Fruit fly (Drosophila melanogaster) whole organism, prepupa: ENCODE measurements around the gene bnb.
A peak's percentile ranks its signal among the peaks of the same experiment; 100 is the strongest.

ENCODE experiments used
- CG10631 ChIP-seq: fragments of 200-800 bp; sonication (Bioruptor generic); optimal IDR thresholded peaks from 2 replicates; lab custom pipeline; 2016; ENCODE audit warnings: missing biosample characterization, missing genetic modification characterization
- CG10669 ChIP-seq: fragments of 200-800 bp; sonication (Bioruptor generic); optimal IDR thresholded peaks from 3 replicates; lab custom pipeline; 2018; ENCODE audit warnings: missing biosample characterization, mild to moderate bottlenecking, missing genetic modification characterization, moderate library complexity
- CG11294 ChIP-seq: fragments of 200-800 bp; sonication (Bioruptor generic); IDR thresholded peaks from 2 replicates; pipeline ENCODE4 v1.3.6; 2022; ENCODE audit warnings: missing biosample characterization, missing genetic modification characterization
- CG11762 ChIP-seq: fragments of 200-800 bp; sonication (Bioruptor generic); optimal IDR thresholded peaks from 3 replicates; lab custom pipeline; 2016; ENCODE audit warnings: missing biosample characterization, missing genetic modification characterization; ENCODE audit not compliant: insufficient read depth
- CG15336 ChIP-seq: fragments of 200-800 bp; sonication (Bioruptor generic); IDR thresholded peaks from 2 replicates; pipeline ENCODE4 v1.3.6; 2022; ENCODE audit warnings: missing biosample characterization, missing genetic modification characterization
- CG1621 ChIP-seq: fragments of 200-800 bp; sonication (Bioruptor generic); optimal IDR thresholded peaks from 3 replicates; lab custom pipeline; 2018; ENCODE audit warnings: missing biosample characterization, mild to moderate bottlenecking, missing genetic modification characterization
- CG3032 ChIP-seq: fragments of 200-800 bp; optimal IDR thresholded peaks from 2 replicates; lab custom pipeline; 2019; ENCODE audit warnings: missing biosample characterization, mild to moderate bottlenecking, missing genetic modification characterization, moderate library complexity
- CG31627 ChIP-seq: fragments of 200-800 bp; sonication (Bioruptor generic); optimal IDR thresholded peaks from 3 replicates; lab custom pipeline; 2016; ENCODE audit warnings: missing biosample characterization, missing genetic modification characterization
- CG32006 ChIP-seq: fragments of 200-800 bp; sonication (Bioruptor generic); optimal IDR thresholded peaks from 3 replicates; lab custom pipeline; 2017; ENCODE audit warnings: missing biosample characterization, mild to moderate bottlenecking, missing genetic modification characterization
- CG6276 ChIP-seq: fragments of 200-800 bp; sonication (Bioruptor generic); optimal IDR thresholded peaks from 2 replicates; lab custom pipeline; 2017; ENCODE audit warnings: missing biosample characterization, mild to moderate bottlenecking, missing genetic modification characterization
- CG6854 ChIP-seq: fragments of 200-800 bp; sonication (Bioruptor generic); optimal IDR thresholded peaks from 2 replicates; lab custom pipeline; 2017; ENCODE audit warnings: missing biosample characterization, mild to moderate bottlenecking, missing genetic modification characterization
- CG8319 ChIP-seq: fragments of 200-800 bp; sonication (Bioruptor generic); optimal IDR thresholded peaks from 3 replicates; lab custom pipeline; 2016; ENCODE audit warnings: missing biosample characterization, missing genetic modification characterization
- CG9139 ChIP-seq: fragments of 200-800 bp; sonication (Bioruptor generic); optimal IDR thresholded peaks from 3 replicates; lab custom pipeline; 2017; ENCODE audit warnings: missing biosample characterization, mild to moderate bottlenecking, missing genetic modification characterization
- Eip78C ChIP-seq: fragments of 200-800 bp; sonication (Bioruptor generic); peaks from one replicate; lab custom pipeline; 2016; ENCODE audit warnings: missing biosample characterization, missing genetic modification characterization
- Ets96B ChIP-seq: fragments of 200-800 bp; optimal IDR thresholded peaks from 2 replicates; lab custom pipeline; 2019; ENCODE audit warnings: missing biosample characterization, mild to moderate bottlenecking, missing genetic modification characterization, moderate library complexity
- Hr39 ChIP-seq: fragments of 200-800 bp; sonication (Bioruptor generic); optimal IDR thresholded peaks from 2 replicates; lab custom pipeline; 2016; ENCODE audit warnings: missing biosample characterization, missing genetic modification characterization
- Hr4 ChIP-seq: fragments of 200-800 bp; sonication (Bioruptor generic); optimal IDR thresholded peaks from 3 replicates; lab custom pipeline; 2016; ENCODE audit warnings: missing biosample characterization, missing genetic modification characterization
- Met ChIP-seq: fragments of 200-800 bp; sonication (Bioruptor generic); optimal IDR thresholded peaks from 3 replicates; lab custom pipeline; 2016; ENCODE audit warnings: missing biosample characterization, missing genetic modification characterization
- OdsH ChIP-seq: fragments of 200-800 bp; sonication (Bioruptor generic); optimal IDR thresholded peaks from 3 replicates; lab custom pipeline; 2016; ENCODE audit warnings: missing biosample characterization, missing genetic modification characterization
- Sox14 ChIP-seq: fragments of 200-800 bp; sonication (Bioruptor generic); optimal IDR thresholded peaks from 3 replicates; lab custom pipeline; 2016; ENCODE audit warnings: missing biosample characterization, missing genetic modification characterization
- Sox15 ChIP-seq: fragments of 200-800 bp; sonication (Bioruptor generic); optimal IDR thresholded peaks from 3 replicates; lab custom pipeline; 2016; ENCODE audit warnings: missing biosample characterization, missing genetic modification characterization
- achi ChIP-seq: fragments of 200-800 bp; sonication (Bioruptor generic); optimal IDR thresholded peaks from 3 replicates; lab custom pipeline; 2016; ENCODE audit warnings: missing biosample characterization, missing genetic modification characterization
- acj6 ChIP-seq: fragments of 200-800 bp; sonication (Bioruptor generic); optimal IDR thresholded peaks from 3 replicates; lab custom pipeline; 2016; ENCODE audit warnings: missing biosample characterization, missing genetic modification characterization
- cyc ChIP-seq: fragments of 200-800 bp; sonication (Bioruptor generic); optimal IDR thresholded peaks from 3 replicates; lab custom pipeline; 2016; ENCODE audit warnings: missing biosample characterization, missing genetic modification characterization
- dac ChIP-seq: fragments of 200-800 bp; sonication (Bioruptor generic); optimal IDR thresholded peaks from 2 replicates; lab custom pipeline; 2017; ENCODE audit warnings: missing biosample characterization, mild to moderate bottlenecking, missing genetic modification characterization
- dsx ChIP-seq: fragments of 200-800 bp; optimal IDR thresholded peaks from 3 replicates; lab custom pipeline; 2019; ENCODE audit warnings: missing biosample characterization, mild to moderate bottlenecking, missing genetic modification characterization, moderate library complexity; ENCODE audit not compliant: poor library complexity, severe bottlenecking
- eg ChIP-seq: fragments of 200-800 bp; sonication (Bioruptor generic); IDR thresholded peaks from 3 replicates; pipeline ENCODE4 v1.3.6; 2022; ENCODE audit warnings: missing biosample characterization, missing genetic modification characterization
- esn ChIP-seq: fragments of 200-800 bp; sonication (Bioruptor generic); optimal IDR thresholded peaks from 2 replicates; lab custom pipeline; 2016; ENCODE audit warnings: missing biosample characterization, mild to moderate bottlenecking, missing genetic modification characterization, moderate library complexity
- fd59A ChIP-seq: fragments of 200-800 bp; sonication (Bioruptor generic); optimal IDR thresholded peaks from 2 replicates; lab custom pipeline; 2017; ENCODE audit warnings: missing biosample characterization, mild to moderate bottlenecking, missing genetic modification characterization, missing genetic modification reagents
- fd85E ChIP-seq: fragments of 200-800 bp; sonication (Bioruptor generic); optimal IDR thresholded peaks from 3 replicates; lab custom pipeline; 2016; ENCODE audit warnings: missing biosample characterization, missing genetic modification characterization
- fkh ChIP-seq: fragments of 200-800 bp; sonication (Bioruptor generic); optimal IDR thresholded peaks from 3 replicates; lab custom pipeline; 2017; ENCODE audit warnings: missing biosample characterization, mild to moderate bottlenecking, missing genetic modification characterization, moderate library complexity
- lz ChIP-seq: fragments of 200-800 bp; sonication (Bioruptor generic); optimal IDR thresholded peaks from 3 replicates; lab custom pipeline; 2016; ENCODE audit warnings: missing biosample characterization, missing genetic modification characterization
- pdm3 ChIP-seq: fragments of 200-800 bp; sonication (Bioruptor generic); optimal IDR thresholded peaks from 3 replicates; lab custom pipeline; 2016; ENCODE audit warnings: missing biosample characterization, missing genetic modification characterization
- ss ChIP-seq, 2 experiments: fragments of 200-800 bp; sonication (Bioruptor generic); optimal IDR thresholded peaks; 2 replicates in 1 of 2; 3 replicates in 1 of 2; lab custom pipeline; 2017 to 2018; ENCODE audit warnings: mild to moderate bottlenecking in 2 of 2, missing biosample characterization in 2 of 2, missing genetic modification characterization in 2 of 2, moderate library complexity in 1 of 2
- svp ChIP-seq: fragments of 200-800 bp; sonication (Bioruptor generic); peaks from one replicate; lab custom pipeline; 2016; ENCODE audit warnings: missing biosample characterization, missing genetic modification characterization

bnb gene

dm6 chrX:18774818-18775343, 22.6 kb downstream of the bnb start, which contains the start of gene CG6891 (continued):
- TF ChIP-seq fd59A (GFP tag; lab: Kevin White, UChicago) (peak; percentile 43), fd85E (GFP tag; lab: Kevin White, UChicago) (no peak), Sox14 (GFP tag; lab: Kevin White, UChicago) (peak; percentile 50), lz (GFP tag; lab: Kevin White, UChicago) (peak; percentile 64), CG31627 (GFP tag; lab: Kevin White, UChicago) (peak; percentile 58), CG10669 (GFP tag; lab: Kevin White, UChicago) (peak; percentile 22), pdm3 (GFP tag; lab: Kevin White, UChicago) (peak; percentile 58), dac (GFP tag; lab: Kevin White, UChicago) (no peak), Sox15 (GFP tag; lab: Kevin White, UChicago) (peak; percentile 18), Hr39 (GFP tag; lab: Kevin White, UChicago) (peak; percentile 68), CG8319 (GFP tag; lab: Kevin White, UChicago) (no peak), Hr4 (GFP tag; lab: Kevin White, UChicago) (peak; percentile 47), CG1621 (tag; lab: Kevin White, UChicago) (peak; percentile 46), CG32006 (GFP tag; lab: Kevin White, UChicago) (peak; percentile 63), CG11294 (no peak), CG9139 (GFP tag; lab: Kevin White, UChicago) (peak; percentile 3), CG6854 (GFP tag; lab: Kevin White, UChicago) (peak; percentile 84), achi (GFP tag; lab: Kevin White, UChicago) (peak; percentile 28), CG11762 (GFP tag; lab: Kevin White, UChicago) (no peak), CG15336 (GFP tag; lab: Robert Waterston, UW) (peak; percentile 45), CG6276 (peak; percentile 32), Met (peak; percentile 56)

dm6 chrX:18773817-18774216, 23.7 kb downstream of the bnb start, which contains the start of gene CCKLR-17D3:
Gene CCKLR-17D3 (minus strand): TSS chrX:18774027.
- TF ChIP-seq Hr4 (GFP tag; lab: Kevin White, UChicago): no peak
- 0 out of 3 replicates have a peak, but pooled peaks have one; percentile 21 for TF ChIP-seq eg (GFP tag; lab: Robert Waterston, UW)

dm6 chrX:18771995-18772394, 25.5 kb downstream of the bnb start:
- TF ChIP-seq CG3032 (tag; lab: Kevin White, UChicago) (no peak), CG10631 (GFP tag; lab: Kevin White, UChicago) (no peak), svp (GFP tag; lab: Kevin White, UChicago) (peak; percentile 53), Eip78C (peak; percentile 45), acj6 (GFP tag; lab: Kevin White, UChicago) (no peak), ss (GFP tag; optimal IDR thresholded peaks at IDR 0.05; lab: Kevin White, UChicago) (peak in 1 of 2 experiments; percentile 17)

dm6 chrX:18771356-18771755, 26.1 kb downstream of the bnb start:
- TF ChIP-seq OdsH (no peak), Sox15 (GFP tag; lab: Kevin White, UChicago) (no peak), CG1621 (tag; lab: Kevin White, UChicago) (no peak), Hr4 (GFP tag; lab: Kevin White, UChicago) (no peak)

- TF ChIP-seq CG9139 (GFP tag; lab: Kevin White, UChicago) (no peak), CG32006 (GFP tag; lab: Kevin White, UChicago) (no peak), fkh (GFP tag; lab: Kevin White, UChicago) (no peak), CG10669 (GFP tag; lab: Kevin White, UChicago) (no peak), Met (no peak), ss (GFP tag; optimal IDR thresholded peaks at IDR 0.05; lab: Kevin White, UChicago) (no peak), dsx (GFP tag; lab: Kevin White, UChicago) (no peak), svp (GFP tag; lab: Kevin White, UChicago) (no peak), esn (no peak), CG31627 (GFP tag; lab: Kevin White, UChicago) (no peak), CG11762 (GFP tag; lab: Kevin White, UChicago) (no peak), eg (GFP tag; lab: Robert Waterston, UW) (no peak), Eip78C (no peak), Ets96B (tag; lab: Kevin White, UChicago) (no peak), Sox14 (GFP tag; lab: Kevin White, UChicago) (no peak), cyc (no peak), CG8319 (GFP tag; lab: Kevin White, UChicago) (no peak)
- TF ChIP-seq, all 60 proteins: peak for 0
These were observed 49.3 kb downstream of the bnb start, which contains the start of gene CG12609 for dm6 chrX:18748206-18748605. Gene CG12609 (minus strand): TSS chrX:18748306.
